ENCODE assay signal across 4 worm cellular contexts in genomic region chrV:11123817-11124337, ce11.
TF ChIP-seq lines count a peak whose summit lies in the region.

atp-5 (minus strand) TSS chrV:11123867.
lmtr-3 (plus strand) TSS chrV:11124186.

TF ChIP-seq in whole organism, L2 larva, 48 proteins besides CTCF, POLR2A, EP300 and RAD21 (continues in another document):
- TF ChIP-seq mdl-1 (tag; optimal IDR thresholded peaks at IDR 0.05; lab: Kevin White, UChicago): no peak
- TF ChIP-seq ztf-1 (GFP tag; conservative IDR thresholded peaks at IDR 0.05; lab: Robert Waterston, UW): no peak
- TF ChIP-seq egl-27 (tag; optimal IDR thresholded peaks at IDR 0.05; lab: Kevin White, UChicago): no peak
- TF ChIP-seq fos-1 (tag; optimal IDR thresholded peaks at IDR 0.05; lab: Kevin White, UChicago): peak; percentile 62
- TF ChIP-seq lsy-2 (tag; optimal IDR thresholded peaks at IDR 0.05; lab: Kevin White, UChicago): peak; percentile 30 to 79
- peak; percentile 65 for TF ChIP-seq nhr-25 (tag; optimal IDR thresholded peaks at IDR 0.05; lab: Kevin White, UChicago)
- TF ChIP-seq lin-39 (tag; optimal IDR thresholded peaks at IDR 0.05; lab: Kevin White, UChicago): no peak
- no peak for TF ChIP-seq elt-3 (tag; optimal IDR thresholded peaks at IDR 0.05; lab: Kevin White, UChicago)
- TF ChIP-seq sma-3 (GFP tag; optimal IDR thresholded peaks at IDR 0.05; lab: Kevin White, UChicago): peak; percentile 65
- no peak for TF ChIP-seq snpc-4 (tag; optimal IDR thresholded peaks at IDR 0.05; lab: Kevin White, UChicago)
- no peak for TF ChIP-seq nhr-21 (tag; optimal IDR thresholded peaks at IDR 0.05; lab: Kevin White, UChicago)
- no peak for TF ChIP-seq unc-39 (tag; optimal IDR thresholded peaks at IDR 0.05; lab: Kevin White, UChicago)
- TF ChIP-seq C34F6.9 (tag; optimal IDR thresholded peaks at IDR 0.05; lab: Kevin White, UChicago): peak; percentile 89
- TF ChIP-seq nhr-129 (tag; optimal IDR thresholded peaks at IDR 0.05; lab: Kevin White, UChicago): peak; percentile 67
- TF ChIP-seq nhr-237 (tag; optimal IDR thresholded peaks at IDR 0.05; lab: Kevin White, UChicago): no peak
- peak; percentile 68 for TF ChIP-seq lin-13 (GFP tag; optimal IDR thresholded peaks at IDR 0.05; lab: Kevin White, UChicago)
- TF ChIP-seq crh-2 (tag; optimal IDR thresholded peaks at IDR 0.05; lab: Kevin White, UChicago): peak; percentile 67
- no peak for TF ChIP-seq blmp-1 (tag; optimal IDR thresholded peaks at IDR 0.05; lab: Kevin White, UChicago; ENCODE audit: insufficient read depth)
- TF ChIP-seq nhr-12 (tag; optimal IDR thresholded peaks at IDR 0.05; lab: Kevin White, UChicago): no peak
- no peak for TF ChIP-seq dmd-4 (tag; optimal IDR thresholded peaks at IDR 0.05; lab: Kevin White, UChicago)
- TF ChIP-seq nhr-77 (tag; optimal IDR thresholded peaks at IDR 0.05; lab: Kevin White, UChicago): no peak
- TF ChIP-seq ceh-16 (tag; optimal IDR thresholded peaks at IDR 0.05; lab: Kevin White, UChicago): no peak
- peak; percentile 72 for TF ChIP-seq lin-11 (tag; optimal IDR thresholded peaks at IDR 0.05; lab: Kevin White, UChicago)
- no peak for TF ChIP-seq Y55F3AM.14 (GFP tag; optimal IDR thresholded peaks at IDR 0.05; lab: Kevin White, UChicago)

TF ChIP-seq in whole organism, L4 larva, 104 proteins besides CTCF, POLR2A, EP300 and RAD21 (continues in another document):
- TF ChIP-seq lin-1 (GFP tag; IDR thresholded peaks at IDR 0.05; lab: Robert Waterston, UW): no peak
- no peak for TF ChIP-seq saeg-2 (GFP tag; IDR thresholded peaks at IDR 0.05; lab: Robert Waterston, UW)
- TF ChIP-seq ceh-44 (GFP tag; IDR thresholded peaks at IDR 0.05; lab: Robert Waterston, UW): peak; percentile 85
- peak; percentile 8 for TF ChIP-seq nhr-77 (tag; optimal IDR thresholded peaks at IDR 0.05; lab: Kevin White, UChicago)
- no peak; the same call in 1 of the 2 replicates for TF ChIP-seq arid-1 (GFP tag; conservative IDR thresholded peaks at IDR 0.05; lab: Robert Waterston, UW)
- TF ChIP-seq nhr-102 (tag; optimal IDR thresholded peaks at IDR 0.05; lab: Kevin White, UChicago): no peak
- no peak for TF ChIP-seq zfp-2 (tag; optimal IDR thresholded peaks at IDR 0.05; lab: Kevin White, UChicago)
- peak; percentile 69 for TF ChIP-seq nhr-28 (tag; optimal IDR thresholded peaks at IDR 0.05; lab: Kevin White, UChicago)
- TF ChIP-seq nhr-48 (tag; optimal IDR thresholded peaks at IDR 0.05; lab: Kevin White, UChicago): peak; percentile 50
- no peak for TF ChIP-seq egl-27 (tag; optimal IDR thresholded peaks at IDR 0.05; lab: Kevin White, UChicago)
- TF ChIP-seq ama-1 (optimal IDR thresholded peaks at IDR 0.05; lab: Kevin White, UChicago): no peak
- TF ChIP-seq mes-2 (tag; optimal IDR thresholded peaks at IDR 0.05; lab: Kevin White, UChicago; ENCODE audit: poor library complexity, severe bottlenecking): peak; percentile 99
- peak; percentile 62; the same call in 1 of the 2 replicates for TF ChIP-seq nhr-42 (GFP tag; IDR thresholded peaks at IDR 0.05; lab: Robert Waterston, UW)
- TF ChIP-seq spr-1 (tag; optimal IDR thresholded peaks at IDR 0.05; lab: Kevin White, UChicago): no peak
- no peak for TF ChIP-seq cey-2 (tag; optimal IDR thresholded peaks at IDR 0.05; lab: Kevin White, UChicago; ENCODE audit: borderline replicate concordance, insufficient read depth)
- no peak for TF ChIP-seq daf-8 (GFP tag; IDR thresholded peaks at IDR 0.05; lab: Robert Waterston, UW)
- TF ChIP-seq mxl-2 (GFP tag; conservative IDR thresholded peaks at IDR 0.05; lab: Robert Waterston, UW): no peak
- no peak for TF ChIP-seq ceh-62 (tag; optimal IDR thresholded peaks at IDR 0.05; lab: Kevin White, UChicago)
- no peak for TF ChIP-seq egl-43 (GFP tag; IDR thresholded peaks at IDR 0.05; lab: Robert Waterston, UW)
- TF ChIP-seq ceh-20 (GFP tag; IDR thresholded peaks at IDR 0.05; lab: Robert Waterston, UW): no peak
- TF ChIP-seq nhr-6 (tag; optimal IDR thresholded peaks at IDR 0.05; lab: Kevin White, UChicago): peak; percentile 68
- TF ChIP-seq php-3 (GFP tag; IDR thresholded peaks at IDR 0.05; lab: Robert Waterston, UW): no peak
- no peak for TF ChIP-seq ceh-82 (tag; optimal IDR thresholded peaks at IDR 0.05; lab: Kevin White, UChicago)
- TF ChIP-seq aha-1 (tag; lab: Kevin White, UChicago): peak; percentile 16

TF ChIP-seq in whole organism, late embryonic, 69 proteins besides CTCF, POLR2A, EP300 and RAD21 (continues in another document):
- TF ChIP-seq ceh-14 (tag; optimal IDR thresholded peaks at IDR 0.05; lab: Kevin White, UChicago) (no peak), tbx-2 (tag; optimal IDR thresholded peaks at IDR 0.05; lab: Kevin White, UChicago) (peak; percentile 87), syd-9 (tag; optimal IDR thresholded peaks at IDR 0.05; lab: Kevin White, UChicago) (no peak), pqm-1 (tag; optimal IDR thresholded peaks at IDR 0.05; lab: Kevin White, UChicago) (peak; percentile 8), fkh-10 (GFP tag; optimal IDR thresholded peaks at IDR 0.05; lab: Kevin White, UChicago) (no peak), ref-2 (tag; optimal IDR thresholded peaks at IDR 0.05; lab: Kevin White, UChicago) (peak; percentile 78), fax-1 (tag; optimal IDR thresholded peaks at IDR 0.05; lab: Kevin White, UChicago) (peak; percentile 9), ceh-45 (GFP tag; IDR thresholded peaks at IDR 0.05; lab: Robert Waterston, UW) (no peak), ceh-9 (tag; optimal IDR thresholded peaks at IDR 0.05; lab: Kevin White, UChicago) (no peak), K09A11.1 (tag; optimal IDR thresholded peaks at IDR 0.05; lab: Kevin White, UChicago; ENCODE audit: insufficient read depth) (no peak), C08G9.2 (tag; optimal IDR thresholded peaks at IDR 0.05; lab: Kevin White, UChicago) (peak; percentile 92), tbx-7 (tag; optimal IDR thresholded peaks at IDR 0.05; lab: Kevin White, UChicago) (peak; percentile 80), F13H6.1 (tag; optimal IDR thresholded peaks at IDR 0.05; lab: Kevin White, UChicago) (peak; percentile 50), elt-2 (tag; optimal IDR thresholded peaks at IDR 0.05; lab: Kevin White, UChicago) (peak; percentile 60), che-1 (tag; optimal IDR thresholded peaks at IDR 0.05; lab: Kevin White, UChicago) (no peak), fkh-6 (tag; optimal IDR thresholded peaks at IDR 0.05; lab: Kevin White, UChicago) (peak; percentile 68), hlh-15 (tag; optimal IDR thresholded peaks at IDR 0.05; lab: Kevin White, UChicago) (no peak), nfya-1 (tag; optimal IDR thresholded peaks at IDR 0.05; lab: Kevin White, UChicago) (peak; percentile 39), C38D4.7 (GFP tag; optimal IDR thresholded peaks at IDR 0.05; lab: Kevin White, UChicago) (no peak), hlh-8 (tag; optimal IDR thresholded peaks at IDR 0.05; lab: Kevin White, UChicago) (peak; percentile 80), lin-11 (tag; optimal IDR thresholded peaks at IDR 0.05; lab: Kevin White, UChicago) (no peak), sox-4 (tag; optimal IDR thresholded peaks at IDR 0.05; lab: Kevin White, UChicago) (no peak), hlh-30 (tag; optimal IDR thresholded peaks at IDR 0.05; lab: Kevin White, UChicago; ENCODE audit: insufficient read depth) (peak; percentile 16), lim-6 (tag; optimal IDR thresholded peaks at IDR 0.05; lab: Kevin White, UChicago) (peak; percentile 71), gmeb-2 (tag; optimal IDR thresholded peaks at IDR 0.05; lab: Kevin White, UChicago) (no peak), ahr-1 (tag; optimal IDR thresholded peaks at IDR 0.05; lab: Kevin White, UChicago) (peak; percentile 23)

TF ChIP-seq in whole organism, mixed stage, embryonic, 35 proteins besides CTCF, POLR2A, EP300 and RAD21 (continues in another document):
- TF ChIP-seq blmp-1 (tag; optimal IDR thresholded peaks at IDR 0.05; lab: Kevin White, UChicago) (no peak), elt-1 (tag; optimal IDR thresholded peaks at IDR 0.05; lab: Kevin White, UChicago; ENCODE audit: borderline replicate concordance, insufficient read depth) (no peak), snpc-4 (tag; optimal IDR thresholded peaks at IDR 0.05; lab: Kevin White, UChicago) (no peak), mep-1 (tag; optimal IDR thresholded peaks at IDR 0.05; lab: Kevin White, UChicago) (peak; percentile 48), pha-4 (tag; optimal IDR thresholded peaks at IDR 0.05; lab: Kevin White, UChicago) (no peak), elt-3 (tag; optimal IDR thresholded peaks at IDR 0.05; lab: Kevin White, UChicago) (no peak), lsy-2 (tag; optimal IDR thresholded peaks at IDR 0.05; lab: Kevin White, UChicago) (peak; percentile 33), cnd-1 (tag; optimal IDR thresholded peaks at IDR 0.05; lab: Kevin White, UChicago) (no peak), nhr-28 (tag; optimal IDR thresholded peaks at IDR 0.05; lab: Kevin White, UChicago) (no peak), sptf-1 (tag; optimal IDR thresholded peaks at IDR 0.05; lab: Kevin White, UChicago) (peak; percentile 12), mab-5 (tag; optimal IDR thresholded peaks at IDR 0.05; lab: Kevin White, UChicago) (no peak), tbx-8 (GFP tag; optimal IDR thresholded peaks at IDR 0.05; lab: Kevin White, UChicago) (no peak), ceh-43 (GFP tag; optimal IDR thresholded peaks at IDR 0.05; lab: Kevin White, UChicago) (no peak), sem-2 (GFP tag; optimal IDR thresholded peaks at IDR 0.05; lab: Kevin White, UChicago) (no peak), ham-2 (GFP tag; optimal IDR thresholded peaks at IDR 0.05; lab: Kevin White, UChicago) (no peak), nhr-2 (tag; optimal IDR thresholded peaks at IDR 0.05; lab: Kevin White, UChicago) (no peak), ceh-39 (tag; optimal IDR thresholded peaks at IDR 0.05; lab: Kevin White, UChicago) (peak; percentile 15), lin-13 (tag; optimal IDR thresholded peaks at IDR 0.05; lab: Kevin White, UChicago) (no peak), zip-8 (tag; optimal IDR thresholded peaks at IDR 0.05; lab: Kevin White, UChicago) (no peak), unc-62 (GFP tag; optimal IDR thresholded peaks at IDR 0.05; lab: Kevin White, UChicago) (no peak), unc-39 (tag; optimal IDR thresholded peaks at IDR 0.05; lab: Kevin White, UChicago) (no peak), ztf-11 (tag; optimal IDR thresholded peaks at IDR 0.05; lab: Kevin White, UChicago) (no peak), mls-2 (tag; optimal IDR thresholded peaks at IDR 0.05; lab: Kevin White, UChicago) (no peak), lin-32 (GFP tag; optimal IDR thresholded peaks at IDR 0.05; lab: Kevin White, UChicago) (no peak), nhr-237 (tag; optimal IDR thresholded peaks at IDR 0.05; lab: Kevin White, UChicago) (no peak), bed-3 (GFP tag; optimal IDR thresholded peaks at IDR 0.05; lab: Kevin White, UChicago) (no peak), drap-1 (GFP tag; optimal IDR thresholded peaks at IDR 0.05; lab: Kevin White, UChicago) (no peak), hlh-1 (tag; optimal IDR thresholded peaks at IDR 0.05; lab: Kevin White, UChicago) (peak; percentile 8), ces-1 (GFP tag; optimal IDR thresholded peaks at IDR 0.05; lab: Kevin White, UChicago) (no peak), nhr-12 (tag; optimal IDR thresholded peaks at IDR 0.05; lab: Kevin White, UChicago) (no peak), M03D4.4 (tag; optimal IDR thresholded peaks at IDR 0.05; lab: Kevin White, UChicago) (no peak)
